Worm (Caenorhabditis elegans) whole organism, L4 larva: Measurements from ENCODE around the gene alg-1.
A peak's percentile ranks its signal among the peaks of the same experiment; 100 is the strongest.

ENCODE experiments used
- D1046.2 ChIP-seq: fragments of 200-800 bp; sonication (Bioruptor generic); IDR thresholded peaks from 2 replicates; pipeline ENCODE4 v1.3.6; 2022; ENCODE audit warnings: missing genetic modification characterization, missing compliant biosample characterization
- F44E2.7 ChIP-seq: fragments of 200-800 bp; sonication (Bioruptor generic); IDR thresholded peaks from 2 replicates; pipeline ENCODE4 v2.1.2; 2022; ENCODE audit warnings: missing genetic modification characterization, missing compliant biosample characterization
- F49E8.2 ChIP-seq: sonication (generic microtip); optimal IDR thresholded peaks from 2 replicates; lab custom pipeline; 2016; ENCODE audit warnings: missing compliant biosample characterization, mild to moderate bottlenecking, missing genetic modification characterization, borderline replicate concordance
- T20F7.1 ChIP-seq: fragments of 200-800 bp; sonication (Bioruptor generic); optimal IDR thresholded peaks from 2 replicates; lab custom pipeline; 2018; ENCODE audit warnings: mild to moderate bottlenecking, missing genetic modification characterization, missing compliant biosample characterization
- T26A8.4 ChIP-seq: fragments of 200-800 bp; sonication (Bioruptor generic); IDR thresholded peaks from 2 replicates; pipeline ENCODE4 v1.3.6; 2022; ENCODE audit warnings: missing genetic modification characterization, missing compliant biosample characterization
- Y5F2A.4 ChIP-seq: fragments of 200-800 bp; sonication (Bioruptor generic); optimal IDR thresholded peaks from 2 replicates; lab custom pipeline; 2018; ENCODE audit warnings: mild to moderate bottlenecking, missing genetic modification characterization, missing compliant biosample characterization
- Y75B8A.6 ChIP-seq: fragments of 200-800 bp; sonication (Bioruptor generic); IDR thresholded peaks from 2 replicates; pipeline ENCODE4 v1.3.6; 2022; ENCODE audit warnings: missing genetic modification reagents, missing genetic modification characterization, missing compliant biosample characterization
- arid-1 ChIP-seq: fragments of 200-800 bp; sonication (Bioruptor generic); conservative IDR thresholded peaks from 2 replicates; pipeline ENCODE4 v1.3.6; 2022; ENCODE audit warnings: missing genetic modification reagents, missing genetic modification characterization, missing compliant biosample characterization
- attf-4 ChIP-seq: sonication (generic microtip); optimal IDR thresholded peaks from 3 replicates; lab custom pipeline; 2017; ENCODE audit warnings: missing biosample characterization, missing genetic modification characterization
- ceh-32 ChIP-seq: sonication (generic microtip); optimal IDR thresholded peaks from 2 replicates; lab custom pipeline; 2016; ENCODE audit warnings: mild to moderate bottlenecking, missing genetic modification characterization, missing compliant biosample characterization; ENCODE audit not compliant: poor library complexity
- ces-1 ChIP-seq: fragments of 150-350 bp; sonication (generic microtip); optimal IDR thresholded peaks from 4 replicates; lab custom pipeline; 2014; ENCODE audit warnings: missing biosample characterization, missing genetic modification reagents, missing genetic modification characterization
- cey-2 ChIP-seq: sonication (generic microtip); optimal IDR thresholded peaks from 3 replicates; lab custom pipeline; 2017; ENCODE audit warnings: missing genetic modification characterization, mild to moderate bottlenecking, missing compliant biosample characterization, antibody characterized with exemption, borderline replicate concordance; ENCODE audit not compliant: insufficient read depth
- daf-16 ChIP-seq, 3 experiments: sonication (generic microtip); optimal IDR thresholded peaks; 2 replicates each; lab custom pipeline; 2016 to 2017; ENCODE audit warnings: missing genetic modification characterization in 3 of 3, missing genetic modification reagents in 3 of 3, mild to moderate bottlenecking in 2 of 3, missing compliant biosample characterization in 2 of 3, missing biosample characterization in 1 of 3, moderate library complexity in 1 of 3
- daf-8 ChIP-seq: fragments of 200-800 bp; sonication (Bioruptor generic); IDR thresholded peaks from 2 replicates; pipeline ENCODE4 v1.3.6; 2022; ENCODE audit warnings: missing genetic modification characterization, missing compliant biosample characterization
- dmd-6 ChIP-seq: fragments of 200-800 bp; sonication (Bioruptor generic); IDR thresholded peaks from 2 replicates; pipeline ENCODE4 v1.3.6; 2022; ENCODE audit warnings: missing genetic modification reagents, missing genetic modification characterization, missing compliant biosample characterization
- dve-1 ChIP-seq: sonication (generic microtip); optimal IDR thresholded peaks from 2 replicates; lab custom pipeline; 2017; ENCODE audit warnings: antibody characterized with exemption, mild to moderate bottlenecking, missing genetic modification characterization, missing compliant biosample characterization; ENCODE audit not compliant: insufficient read depth
- hlh-11 ChIP-seq: fragments of 200-800 bp; sonication (Bioruptor generic); optimal IDR thresholded peaks from 2 replicates; lab custom pipeline; 2018; ENCODE audit warnings: mild to moderate bottlenecking, missing genetic modification characterization, missing compliant biosample characterization
- hlh-30 ChIP-seq: sonication (generic microtip); optimal IDR thresholded peaks from 2 replicates; lab custom pipeline; 2017; ENCODE audit warnings: antibody characterized with exemption, mild to moderate bottlenecking, missing genetic modification characterization, missing compliant biosample characterization; ENCODE audit not compliant: insufficient read depth
- hmg-1.1 ChIP-seq: fragments of 200-800 bp; sonication (Bioruptor generic); IDR thresholded peaks from 2 replicates; pipeline ENCODE4 v1.3.6; 2022; ENCODE audit warnings: missing genetic modification reagents, missing genetic modification characterization, missing compliant biosample characterization
- jun-1 ChIP-seq: fragments of 150-350 bp; optimal IDR thresholded peaks from 2 replicates; lab custom pipeline; 2014; ENCODE audit warnings: missing biosample characterization, missing genetic modification reagents, missing genetic modification characterization
- lim-7 ChIP-seq: fragments of 200-800 bp; sonication (Bioruptor generic); IDR thresholded peaks from 2 replicates; pipeline ENCODE4 v1.3.6; 2022; ENCODE audit warnings: missing genetic modification characterization, missing compliant biosample characterization
- lin-1 ChIP-seq: fragments of 200-800 bp; sonication (Bioruptor generic); IDR thresholded peaks from 2 replicates; pipeline ENCODE4 v1.3.6; 2022; ENCODE audit warnings: missing genetic modification reagents, missing genetic modification characterization, missing compliant biosample characterization
- lsy-2 ChIP-seq, 2 experiments: fragments of 150-350 bp in 1 of 2; sonication (generic microtip) in 1 of 2; optimal IDR thresholded peaks; 2 replicates each; lab custom pipeline; 2014 to 2017; ENCODE audit warnings: missing biosample characterization in 2 of 2, missing genetic modification characterization in 2 of 2
- mdl-1 ChIP-seq, 2 experiments: fragments of 150-350 bp in 1 of 2; sonication (generic microtip) in 1 of 2; optimal IDR thresholded peaks; 2 replicates each; lab custom pipeline; 2014 to 2017; ENCODE audit warnings: missing biosample characterization in 2 of 2, missing genetic modification characterization in 2 of 2
- mep-1 ChIP-seq: fragments of 150-350 bp; sonication (generic microtip); optimal IDR thresholded peaks from 3 replicates; lab custom pipeline; 2014; ENCODE audit warnings: missing biosample characterization, missing genetic modification characterization
- mxl-3 ChIP-seq: fragments of 200-800 bp; sonication (Bioruptor generic); optimal IDR thresholded peaks from 2 replicates; lab custom pipeline; 2018; ENCODE audit warnings: mild to moderate bottlenecking, missing genetic modification characterization, missing compliant biosample characterization
- nhr-102 ChIP-seq: sonication (generic microtip); optimal IDR thresholded peaks from 2 replicates; lab custom pipeline; 2016; ENCODE audit warnings: mild to moderate bottlenecking, missing genetic modification characterization, moderate library complexity, missing compliant biosample characterization
- nhr-11 ChIP-seq: fragments of 150-350 bp; optimal IDR thresholded peaks from 2 replicates; lab custom pipeline; 2014; ENCODE audit warnings: missing biosample characterization, missing genetic modification characterization
- nhr-28 ChIP-seq: fragments of 150-350 bp; optimal IDR thresholded peaks from 2 replicates; lab custom pipeline; 2014; ENCODE audit warnings: missing biosample characterization, missing genetic modification characterization
- nhr-76 ChIP-seq: fragments of 150-350 bp; optimal IDR thresholded peaks from 2 replicates; lab custom pipeline; 2014; ENCODE audit warnings: missing biosample characterization, missing genetic modification characterization
- php-3 ChIP-seq: fragments of 200-800 bp; sonication (Bioruptor generic); IDR thresholded peaks from 2 replicates; pipeline ENCODE4 v1.3.6; 2022; ENCODE audit warnings: missing genetic modification reagents, missing genetic modification characterization, missing compliant biosample characterization
- pqm-1 ChIP-seq: sonication (generic microtip); optimal IDR thresholded peaks from 2 replicates; lab custom pipeline; 2017; ENCODE audit warnings: missing biosample characterization, missing genetic modification characterization
- skn-1 ChIP-seq: fragments of 150-350 bp; optimal IDR thresholded peaks from 2 replicates; lab custom pipeline; 2014; ENCODE audit warnings: missing biosample characterization, missing genetic modification characterization
- snpc-1.2 ChIP-seq: fragments of 200-800 bp; sonication (Bioruptor generic); IDR thresholded peaks from 2 replicates; pipeline ENCODE4 v1.3.6; 2022; ENCODE audit warnings: missing genetic modification reagents, missing genetic modification characterization, missing compliant biosample characterization
- spr-1 ChIP-seq: sonication (generic microtip); optimal IDR thresholded peaks from 2 replicates; lab custom pipeline; 2016; ENCODE audit warnings: mild to moderate bottlenecking, missing genetic modification characterization, missing compliant biosample characterization
- unc-39 ChIP-seq: sonication (generic microtip); optimal IDR thresholded peaks from 2 replicates; lab custom pipeline; 2017; ENCODE audit warnings: missing biosample characterization, missing genetic modification characterization
- unc-62 ChIP-seq, 3 experiments: fragments of 150-350 bp in 1 of 3; sonication (generic microtip); optimal IDR thresholded peaks in 2 of 3; peaks in 1 of 3; 1 replicate in 1 of 3; 2 replicates in 2 of 3; lab custom pipeline; 2014 to 2017; ENCODE audit warnings: missing biosample characterization in 3 of 3, missing genetic modification characterization in 3 of 3, missing genetic modification reagents in 3 of 3, missing genotype in 1 of 3
- zfp-3 ChIP-seq: fragments of 200-800 bp; sonication (Bioruptor generic); conservative IDR thresholded peaks from 2 replicates; pipeline ENCODE4 v1.3.6; 2022; ENCODE audit warnings: missing genetic modification reagents, missing genetic modification characterization, missing compliant biosample characterization

The alg-1 gene

DNA sequence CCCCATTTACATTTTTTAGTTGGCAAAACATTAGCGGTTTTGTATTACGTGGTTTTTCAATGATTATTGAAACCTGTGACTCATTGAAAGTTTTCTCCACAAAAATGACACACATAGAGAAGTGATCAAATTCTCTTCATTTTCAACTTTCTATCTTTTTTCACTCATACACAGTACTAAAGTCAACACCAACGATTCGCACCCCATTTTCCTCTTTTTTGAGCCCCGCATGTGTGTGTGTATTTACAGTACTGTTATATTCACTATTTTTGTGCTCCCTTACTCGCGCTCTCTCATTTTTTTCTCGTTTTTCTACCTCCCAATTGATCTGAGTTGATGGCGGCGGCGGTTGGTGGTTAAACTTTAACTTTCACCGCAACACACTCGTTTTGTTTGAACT, 9.5 kb downstream of the alg-1 start:
- no peak for TF ChIP-seq attf-4
- TF ChIP-seq lsy-2 (tag; optimal IDR thresholded peaks at IDR 0.05; lab: Kevin White, UChicago), result no peak
- no peak for TF ChIP-seq daf-8 (GFP tag; lab: Robert Waterston, UW)
- peak in 1 of 2 experiments; percentile 46 for TF ChIP-seq unc-62 (GFP tag; optimal IDR thresholded peaks at IDR 0.05 in 1 of 2; lab: Kevin White, UChicago)
- no peak for TF ChIP-seq unc-62 (tag; optimal IDR thresholded peaks at IDR 0.05; lab: Kevin White, UChicago)

ce11 chrX:13959383-13959782, 10.5 kb downstream of the alg-1 start:
- TF ChIP-seq nhr-28 (peak; percentile 12), pqm-1 (peak; percentile 55), dve-1 (tag; lab: Kevin White, UChicago) (peak; percentile 17), mep-1 (tag; lab: Kevin White, UChicago) (peak; percentile 17), php-3 (0 out of 2 replicates have a peak, but pooled peaks have one; percentile 29), attf-4 (no peak), Y5F2A.4 (GFP tag; lab: Kevin White, UChicago) (no peak), daf-16 (GFP tag; optimal IDR thresholded peaks at IDR 0.05; lab: Kevin White, UChicago) (no peak), daf-16 (tag; optimal IDR thresholded peaks at IDR 0.05; lab: Kevin White, UChicago) (peak; percentile 29), hlh-11 (tag; lab: Kevin White, UChicago) (no peak), spr-1 (no peak), hlh-30 (tag; lab: Kevin White, UChicago) (peak; percentile 22), T20F7.1 (GFP tag; lab: Kevin White, UChicago) (no peak)

DNA sequence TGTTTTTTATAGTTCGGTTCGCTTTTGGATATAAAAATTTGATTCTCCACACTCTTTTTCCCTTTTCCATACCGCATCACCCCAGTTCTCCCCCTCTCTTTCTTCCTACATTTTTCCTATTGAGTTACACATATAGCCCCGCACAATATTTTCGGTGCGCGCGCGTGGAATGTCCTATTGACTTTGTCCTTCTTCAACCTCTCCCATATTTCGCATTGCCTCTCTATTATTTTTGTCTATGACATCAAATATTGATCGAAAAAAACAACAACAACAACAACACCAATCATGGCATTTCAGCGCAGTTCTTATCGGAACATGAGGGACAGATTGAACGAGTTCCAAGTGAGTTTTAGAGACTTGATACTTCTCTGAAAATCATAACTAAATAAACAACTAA, 10.9 kb downstream of the alg-1 start, which contains the start of gene syx-2:
Gene syx-2 (plus strand): TSS at position 301 of the 400 bp plus-strand sequence.
- TF ChIP-seq cey-2 (tag; lab: Kevin White, UChicago) (no peak), nhr-102 (tag; lab: Kevin White, UChicago) (no peak), D1046.2 (GFP tag; lab: Robert Waterston, UW) (no peak)

- no peak for TF ChIP-seq skn-1
- no peak for TF ChIP-seq nhr-76 (tag; lab: Kevin White, UChicago)
- no peak for TF ChIP-seq F49E8.2
- TF ChIP-seq ces-1, result no peak
- TF ChIP-seq nhr-11 (tag; lab: Kevin White, UChicago), result no peak
- no peak for TF ChIP-seq Y75B8A.6
- no peak for TF ChIP-seq dmd-6 (GFP tag; lab: Robert Waterston, UW)
- no peak for TF ChIP-seq pqm-1
- TF ChIP-seq, all 104 proteins: peak for 0
Observed at ce11 chrX:13963203-13963602, 14.3 kb downstream of the alg-1 start, which contains the start of gene F48F7.3. Gene F48F7.3, plus strand, starts transcription at chrX:13963503.

- no peak for TF ChIP-seq hlh-30 (tag; lab: Kevin White, UChicago)
- TF ChIP-seq unc-62 (GFP tag; optimal IDR thresholded peaks at IDR 0.05 in 1 of 2; lab: Kevin White, UChicago), result peak in 1 of 2 experiments; percentile 91
- TF ChIP-seq unc-62 (tag; optimal IDR thresholded peaks at IDR 0.05; lab: Kevin White, UChicago), result no peak
Observed at ce11 chrX:13968292-13968691, 19.4 kb downstream of the alg-1 start, which contains the start of gene pqn-39. Gene pqn-39, minus strand, starts transcription at chrX:13968676.

DNA sequence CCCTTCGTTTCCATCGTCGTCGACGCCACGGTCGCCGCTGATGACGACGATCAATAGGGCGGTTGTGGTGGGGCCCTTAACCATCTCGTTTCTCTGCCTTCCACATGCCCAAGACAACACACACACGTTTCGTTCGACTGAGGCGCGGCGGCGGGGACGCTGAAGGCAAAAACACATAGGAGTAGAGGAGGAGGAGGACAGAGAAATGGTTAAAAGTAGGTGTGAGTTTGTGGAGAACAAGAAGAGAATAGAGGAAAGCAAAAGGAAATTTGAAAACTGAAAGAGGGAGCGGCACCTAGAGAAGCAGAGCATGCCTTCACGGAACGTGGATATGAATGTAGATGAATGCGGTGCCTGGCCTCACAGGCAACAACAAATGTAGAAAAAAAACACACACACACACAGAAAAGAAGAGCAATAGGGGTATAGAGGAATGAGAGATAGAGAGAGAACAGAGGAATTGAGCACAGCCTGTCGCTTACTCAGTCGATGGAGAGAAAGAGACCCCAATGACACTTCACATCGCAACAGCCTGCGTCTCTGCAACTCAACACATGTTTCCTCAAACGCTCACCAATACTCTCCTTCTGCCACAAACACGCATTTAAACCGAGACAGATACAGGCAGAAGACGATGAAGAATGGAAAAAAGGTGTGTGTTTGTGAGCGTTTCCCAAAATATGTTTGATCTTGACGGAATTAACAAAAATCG, 20.5 kb downstream of the alg-1 start:
- TF ChIP-seq T26A8.4 (0 out of 2 replicates have a peak, but pooled peaks have one; percentile 40), arid-1 (GFP tag; lab: Robert Waterston, UW) (0 out of 2 replicates have a peak, but pooled peaks have one; percentile 9), mep-1 (tag; lab: Kevin White, UChicago) (peak; percentile 90), lim-7 (GFP tag; lab: Robert Waterston, UW) (0 out of 2 replicates have a peak, but pooled peaks have one; percentile 31), zfp-3 (no peak), snpc-1.2 (GFP tag; lab: Robert Waterston, UW) (no peak), hmg-1.1 (GFP tag; lab: Robert Waterston, UW) (peak; percentile 88), dve-1 (tag; lab: Kevin White, UChicago) (peak; percentile 94), F44E2.7 (GFP tag; lab: Robert Waterston, UW) (no peak), jun-1 (tag; lab: Kevin White, UChicago) (peak; percentile 50), nhr-102 (tag; lab: Kevin White, UChicago) (peak; percentile 44), mxl-3 (GFP tag; lab: Kevin White, UChicago) (peak; percentile 87), ceh-32 (tag; lab: Kevin White, UChicago) (no peak), unc-39 (no peak), mdl-1 (tag; optimal IDR thresholded peaks at IDR 0.05; lab: Kevin White, UChicago) (peak; percentile 58 to 93), lin-1 (no peak), ces-1 (peak; percentile 14)
